Fruit fly (Drosophila melanogaster): ENCODE measurements around the gene pira.
A peak's percentile ranks its signal among the peaks of the same experiment; 100 is the strongest.

pira gene

DNA sequence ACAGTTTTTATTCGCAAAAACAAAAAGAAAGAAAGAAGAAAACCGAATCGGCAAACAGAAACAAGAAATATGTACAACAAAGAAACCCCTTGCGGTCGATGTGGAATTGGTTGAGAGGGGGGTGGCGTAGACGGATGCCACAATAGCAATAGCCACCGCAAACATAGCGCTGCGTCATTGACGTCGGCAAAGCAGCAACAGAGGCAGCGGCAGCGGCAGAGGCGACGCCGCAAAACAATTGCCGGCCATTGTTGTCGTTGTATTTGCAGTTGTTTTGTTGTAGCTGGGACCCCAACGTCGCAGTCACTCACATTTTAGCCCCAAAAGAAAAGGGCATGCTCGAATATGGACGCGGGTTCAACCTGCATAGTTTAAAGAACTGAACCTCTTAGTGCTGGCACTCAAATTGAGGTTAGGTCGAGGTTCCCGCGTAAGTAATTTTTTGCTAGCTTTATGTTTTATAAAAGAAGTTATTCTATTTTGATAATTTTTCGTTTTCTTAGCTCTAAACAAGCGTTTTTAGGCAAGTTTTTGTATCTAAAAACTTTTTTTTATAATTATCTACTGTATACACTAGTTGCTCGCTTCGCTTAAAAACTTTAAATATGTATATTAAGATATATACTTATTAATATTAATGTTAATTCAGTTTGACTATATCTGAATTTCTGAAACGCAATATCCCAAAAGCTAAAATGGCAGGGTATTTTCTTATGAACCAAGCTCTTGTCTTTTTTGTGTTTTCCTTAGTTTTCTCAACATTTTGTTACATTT, 7.6 kb downstream of the pira start (continued):
- TF ChIP-seq Aef1 (GFP tag; IDR thresholded peaks at IDR 0.05) (peak; percentile 70), al (GFP tag; IDR thresholded peaks at IDR 0.05) (peak; percentile 84), dpn (GFP tag; optimal IDR thresholded peaks at IDR 0.05) (peak; percentile 64 to 68), Hand (GFP tag; optimal IDR thresholded peaks at IDR 0.05) (peak; percentile 74), CG18619 (GFP tag; optimal IDR thresholded peaks at IDR 0.05) (peak; percentile 93), CG17385 (GFP tag; optimal IDR thresholded peaks at IDR 0.05) (peak; percentile 50), ttk (GFP tag; IDR thresholded peaks at IDR 0.05) (peak; percentile 69; the same call in 1 of the 2 replicates), az2 (GFP tag; optimal IDR thresholded peaks at IDR 0.05) (peak; percentile 57), fd96Cb (tag; optimal IDR thresholded peaks at IDR 0.05) (peak; percentile 71), Dbx (GFP tag; IDR thresholded peaks at IDR 0.05) (peak; percentile 85), org-1 (GFP tag; optimal IDR thresholded peaks at IDR 0.05) (peak; percentile 55), Atf-2 (GFP tag; optimal IDR thresholded peaks at IDR 0.05) (peak; percentile 45), Mrtf (GFP tag; IDR thresholded peaks at IDR 0.05) (peak; percentile 80), sr (GFP tag; IDR thresholded peaks at IDR 0.05) (no peak; the same call in 2 of the 3 replicates), CG31224 (GFP tag; IDR thresholded peaks at IDR 0.05) (peak; percentile 80), CG12071 (GFP tag; optimal IDR thresholded peaks at IDR 0.05) (no peak), Nf-YC (tag; optimal IDR thresholded peaks at IDR 0.05) (peak; percentile 42), CG18011 (GFP tag; optimal IDR thresholded peaks at IDR 0.05) (peak; percentile 24), ci (GFP tag; IDR thresholded peaks at IDR 0.05) (peak; percentile 44; the same call in 2 of the 3 replicates), sna (GFP tag; IDR thresholded peaks at IDR 0.05; ENCODE audit: partially characterized antibody) (no peak), CG9876 (GFP tag; optimal IDR thresholded peaks at IDR 0.05) (peak; percentile 44), CG18599 (GFP tag; optimal IDR thresholded peaks at IDR 0.05) (peak; percentile 83), CG17612 (GFP tag; IDR thresholded peaks at IDR 0.05) (peak; percentile 61; the same call in 1 of the 2 replicates), tgo (GFP tag; IDR thresholded peaks at IDR 0.05) (peak; percentile 68; the same call in 2 of the 3 replicates), lab (GFP tag; optimal IDR thresholded peaks at IDR 0.05) (peak; percentile 65), CG18476 (GFP tag; optimal IDR thresholded peaks at IDR 0.05) (peak; percentile 51), Atf6 (GFP tag; IDR thresholded peaks at IDR 0.05) (peak; percentile 49; the same call in 1 of the 2 replicates), Ets97D (GFP tag; optimal IDR thresholded peaks at IDR 0.05) (no peak), row (GFP tag; IDR thresholded peaks at IDR 0.05) (peak; percentile 72), CG6765 (GFP tag; optimal IDR thresholded peaks at IDR 0.05) (peak; percentile 65), Asciz (GFP tag; optimal IDR thresholded peaks at IDR 0.05) (peak; percentile 35), cas (GFP tag; IDR thresholded peaks at IDR 0.05) (peak; percentile 51), fu2 (GFP tag; optimal IDR thresholded peaks at IDR 0.05) (peak; percentile 72), Med (GFP tag) (peak; percentile 91), CG16779 (GFP tag; IDR thresholded peaks at IDR 0.05) (peak; percentile 51; the same call in 1 of the 2 replicates), GATAe (GFP tag; conservative IDR thresholded peaks at IDR 0.05) (peak; percentile 20; the same call in 1 of the 2 replicates), chinmo (GFP tag; IDR thresholded peaks at IDR 0.05; ENCODE audit: partially characterized antibody) (peak; percentile 92), CkIIα-i1 (GFP tag; IDR thresholded peaks at IDR 0.05) (no peak), B-H2 (GFP tag; optimal IDR thresholded peaks at IDR 0.05) (no peak), CG10462 (GFP tag; optimal IDR thresholded peaks at IDR 0.05) (peak; percentile 48), so (GFP tag; IDR thresholded peaks at IDR 0.05) (peak; percentile 33; the same call in 1 of the 3 replicates), CG10431 (GFP tag; optimal IDR thresholded peaks at IDR 0.05) (no peak), CG18262 (tag; optimal IDR thresholded peaks at IDR 0.05) (peak; percentile 82), CG7786 (GFP tag; optimal IDR thresholded peaks at IDR 0.05) (peak; percentile 75), CG18764 (GFP tag; optimal IDR thresholded peaks at IDR 0.05) (peak; percentile 8), Dref (GFP tag; IDR thresholded peaks at IDR 0.05) (no peak), CG8281 (tag; optimal IDR thresholded peaks at IDR 0.05) (no peak), mam (GFP tag; optimal IDR thresholded peaks at IDR 0.05) (peak; percentile 87), CG7963 (GFP tag; IDR thresholded peaks at IDR 0.05; ENCODE audit: partially characterized antibody) (no peak)

All from whole organism, embryonic.